Fruit fly (Drosophila melanogaster): ENCODE data around the gene CG10366.

Gene CG10366

dm6 chr2L:19572496-19573317 is 11.3 kb upstream of the CG10366 start (continued):
- TF ChIP-seq CG31224 (GFP tag; IDR thresholded peaks at IDR 0.05), result peak; percentile 60; the same call in 1 of the 2 replicates
- no peak for TF ChIP-seq Doc2 (GFP tag; IDR thresholded peaks at IDR 0.05)
- TF ChIP-seq Fer2 (tag; optimal IDR thresholded peaks at IDR 0.05), result peak; percentile 40
- TF ChIP-seq CG15696 (tag; optimal IDR thresholded peaks at IDR 0.05), result peak; percentile 59
- TF ChIP-seq CG13296 (GFP tag; optimal IDR thresholded peaks at IDR 0.05), result peak; percentile 72
- TF ChIP-seq salm (tag; optimal IDR thresholded peaks at IDR 0.05), result no peak
- no peak for TF ChIP-seq crc (GFP tag; optimal IDR thresholded peaks at IDR 0.05)
- peak; percentile 61 for TF ChIP-seq Hr3 (GFP tag; optimal IDR thresholded peaks at IDR 0.05)
- peak; percentile 75 for TF ChIP-seq CG10209 (GFP tag; optimal IDR thresholded peaks at IDR 0.05)
- no peak for TF ChIP-seq stwl (tag; optimal IDR thresholded peaks at IDR 0.05)
- TF ChIP-seq CG43689 (GFP tag; IDR thresholded peaks at IDR 0.05), result no peak
- no peak for TF ChIP-seq CG13624 (GFP tag; optimal IDR thresholded peaks at IDR 0.05)
- peak; percentile 20 for TF ChIP-seq tup (GFP tag; optimal IDR thresholded peaks at IDR 0.05)
- peak; percentile 89 for TF ChIP-seq corto (GFP tag; optimal IDR thresholded peaks at IDR 0.05)
- TF ChIP-seq CG14050 (GFP tag; IDR thresholded peaks at IDR 0.05), result no peak
- no peak for TF ChIP-seq cad (GFP tag; optimal IDR thresholded peaks at IDR 0.05)
- peak; percentile 67 for TF ChIP-seq Bteb2 (GFP tag; optimal IDR thresholded peaks at IDR 0.05)
- TF ChIP-seq BtbVII (GFP tag; optimal IDR thresholded peaks at IDR 0.05), result peak; percentile 74
- TF ChIP-seq CG17186 (GFP tag; optimal IDR thresholded peaks at IDR 0.05), result no peak
- TF ChIP-seq Spps (tag; optimal IDR thresholded peaks at IDR 0.05), result peak; percentile 44
- no peak for TF ChIP-seq ci (GFP tag; IDR thresholded peaks at IDR 0.05)
- peak; percentile 33; the same call in 1 of the 2 replicates for TF ChIP-seq Rx (GFP tag; IDR thresholded peaks at IDR 0.05)
- TF ChIP-seq Fer1 (GFP tag; optimal IDR thresholded peaks at IDR 0.05), result peak; percentile 84
- TF ChIP-seq CG3726 (GFP tag; IDR thresholded peaks at IDR 0.05), result no peak
- peak; percentile 33 for TF ChIP-seq jing (GFP tag; optimal IDR thresholded peaks at IDR 0.05)
- peak; percentile 14 for TF ChIP-seq CG13123 (GFP tag; optimal IDR thresholded peaks at IDR 0.05)
- no peak for TF ChIP-seq sima (GFP tag; optimal IDR thresholded peaks at IDR 0.05)
- peak; percentile 14; the same call in 1 of the 2 replicates for TF ChIP-seq amos (GFP tag; IDR thresholded peaks at IDR 0.05; ENCODE audit: partially characterized antibody)
- peak; percentile 37; the same call in 1 of the 2 replicates for TF ChIP-seq CG8765 (GFP tag; IDR thresholded peaks at IDR 0.05)
- TF ChIP-seq croc (GFP tag; conservative IDR thresholded peaks at IDR 0.05), result no peak
- peak; percentile 94 for TF ChIP-seq CG4360 (GFP tag; IDR thresholded peaks at IDR 0.05)
- no peak for TF ChIP-seq rib (GFP tag; IDR thresholded peaks at IDR 0.05)
- peak; percentile 70 for TF ChIP-seq HHEX (GFP tag; optimal IDR thresholded peaks at IDR 0.05)
- peak; percentile 66 for TF ChIP-seq Hsf (GFP tag; optimal IDR thresholded peaks at IDR 0.05)
- TF ChIP-seq Taf1 (GFP tag; IDR thresholded peaks at IDR 0.05), result 0 out of 2 replicates have a peak, but pooled peaks have one; percentile 28
- TF ChIP-seq CG9797 (GFP tag; optimal IDR thresholded peaks at IDR 0.05), result no peak
- no peak for TF ChIP-seq danr (GFP tag; IDR thresholded peaks at IDR 0.05)
- TF ChIP-seq CG13894 (tag; optimal IDR thresholded peaks at IDR 0.05), result peak; percentile 79
- peak; percentile 59; the same call in 1 of the 2 replicates for TF ChIP-seq crol (GFP tag; IDR thresholded peaks at IDR 0.05)
- no peak for TF ChIP-seq CG8944 (GFP tag; optimal IDR thresholded peaks at IDR 0.05)
- TF ChIP-seq gfzf (GFP tag; optimal IDR thresholded peaks at IDR 0.05), result no peak
- no peak for TF ChIP-seq sna (GFP tag; IDR thresholded peaks at IDR 0.05; ENCODE audit: partially characterized antibody)
- TF ChIP-seq PHDP (tag; optimal IDR thresholded peaks at IDR 0.05), result peak; percentile 78
- peak; percentile 52 for TF ChIP-seq CG10543 (GFP tag; optimal IDR thresholded peaks at IDR 0.05)
- no peak for TF ChIP-seq inv (GFP tag; IDR thresholded peaks at IDR 0.05; ENCODE audit: partially characterized antibody)

All from whole organism, embryonic.